Worm (Caenorhabditis elegans) whole organism, L1 larva: ENCODE measurements around the gene gcy-18.

Source experiments
- ceh-8 ChIP-seq: fragments of 200-800 bp; sonication (Bioruptor generic); optimal IDR thresholded peaks from 2 replicates; lab custom pipeline; 2018; ENCODE audit warnings: mild to moderate bottlenecking, missing genetic modification characterization, moderate library complexity, missing compliant biosample characterization
- egl-27 ChIP-seq, 2 experiments: fragments of 150-350 bp in 1 of 2; sonication (generic microtip); optimal IDR thresholded peaks; 3 replicates each; lab custom pipeline; 2017 to 2018; ENCODE audit warnings: missing biosample characterization in 2 of 2, missing genetic modification characterization in 2 of 2, missing genetic modification reagents in 2 of 2
- fos-1 ChIP-seq: fragments of 150-350 bp; optimal IDR thresholded peaks from 2 replicates; lab custom pipeline; 2014; ENCODE audit warnings: missing biosample characterization, missing genetic modification characterization
- nhr-28 ChIP-seq: fragments of 150-350 bp; optimal IDR thresholded peaks from 2 replicates; lab custom pipeline; 2014; ENCODE audit warnings: missing biosample characterization, missing genetic modification characterization
- snpc-4 ChIP-seq: fragments of 150-350 bp; optimal IDR thresholded peaks from 2 replicates; lab custom pipeline; 2014; ENCODE audit warnings: missing biosample characterization, missing genetic modification characterization
- unc-62 ChIP-seq: fragments of 150-350 bp; optimal IDR thresholded peaks from 2 replicates; lab custom pipeline; 2014; ENCODE audit warnings: missing biosample characterization, missing genetic modification reagents, missing genetic modification characterization

DNA sequence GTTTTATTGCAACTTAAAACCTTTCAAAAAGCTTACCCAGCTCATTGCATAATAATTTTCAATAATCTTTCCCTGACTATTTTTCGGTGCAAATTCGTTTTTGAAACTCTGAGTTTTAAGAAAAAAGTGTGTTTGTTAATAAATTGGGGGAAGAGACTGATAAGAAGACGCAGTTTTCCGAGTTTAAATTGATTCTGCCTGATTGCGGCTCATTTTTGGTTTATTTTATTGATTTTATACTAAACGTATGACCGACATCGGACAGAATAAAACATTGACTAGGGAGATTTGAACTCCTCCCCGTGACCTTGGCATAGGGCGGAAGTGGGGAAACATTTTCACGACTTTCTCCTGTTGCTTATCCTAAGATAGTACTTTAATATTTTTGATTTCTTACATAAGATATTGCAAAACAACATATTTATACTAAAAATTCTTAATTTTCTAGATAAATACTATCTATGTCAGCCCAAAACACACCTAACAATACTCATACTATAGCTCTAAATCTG, 36.5 kb downstream of the gcy-18 start, which contains the start of gene K08D8.7:
- no peak for TF ChIP-seq fos-1
- TF ChIP-seq nhr-28 (tag; lab: Kevin White, UChicago) = no peak
- TF ChIP-seq unc-62 = no peak
- TF ChIP-seq snpc-4 = no peak
- no peak for TF ChIP-seq ceh-8 (GFP tag; lab: Kevin White, UChicago)
- TF ChIP-seq egl-27 (tag; optimal IDR thresholded peaks at IDR 0.05; lab: Kevin White, UChicago) = no peak
